Fruit fly (Drosophila melanogaster): ENCODE data around the gene Dd.

dm6 chrX:21280629-21281028 lies 43.2 kb downstream of the Dd start:
- TF ChIP-seq CG8478 (optimal IDR thresholded peaks at IDR 0.05) = no peak
- TF ChIP-seq pan (optimal IDR thresholded peaks at IDR 0.05) = no peak
- TF ChIP-seq psq (optimal IDR thresholded peaks at IDR 0.05) = no peak
